Worm (Caenorhabditis elegans) whole organism, mixed stage, embryonic: ENCODE results near the gene riok-3.

Experiments
- bed-3 ChIP-seq: fragments of 200-800 bp; sonication (Bioruptor generic); optimal IDR thresholded peaks from 3 replicates; lab custom pipeline; 2018; ENCODE audit warnings: mild to moderate bottlenecking, missing genetic modification characterization, moderate library complexity, missing compliant biosample characterization
- ceh-39 ChIP-seq: fragments of 150-350 bp; optimal IDR thresholded peaks from 2 replicates; lab custom pipeline; 2014; ENCODE audit warnings: missing biosample characterization, missing genetic modification characterization
- elt-3 ChIP-seq: fragments of 150-350 bp; optimal IDR thresholded peaks from 2 replicates; lab custom pipeline; 2014; ENCODE audit warnings: missing biosample characterization, missing genetic modification characterization
- nhr-12 ChIP-seq: fragments of 150-350 bp; optimal IDR thresholded peaks from 2 replicates; lab custom pipeline; 2014; ENCODE audit warnings: missing biosample characterization, missing genetic modification characterization
- nhr-28 ChIP-seq: fragments of 150-350 bp; optimal IDR thresholded peaks from 2 replicates; lab custom pipeline; 2014; ENCODE audit warnings: missing biosample characterization, missing genetic modification characterization
- pha-4 ChIP-seq: fragments of 150-350 bp; optimal IDR thresholded peaks from 2 replicates; lab custom pipeline; 2018; ENCODE audit warnings: missing biosample characterization, missing genetic modification reagents, missing genetic modification characterization
- snpc-4 ChIP-seq: fragments of 150-350 bp; optimal IDR thresholded peaks from 2 replicates; lab custom pipeline; 2014; ENCODE audit warnings: missing biosample characterization, missing genetic modification characterization
- tbx-8 ChIP-seq: fragments of 200-800 bp; sonication (Bioruptor generic); optimal IDR thresholded peaks from 2 replicates; lab custom pipeline; 2018; ENCODE audit warnings: mild to moderate bottlenecking, missing genetic modification characterization, moderate library complexity, missing compliant biosample characterization
- unc-62 ChIP-seq: fragments of 150-350 bp; optimal IDR thresholded peaks from 2 replicates; lab custom pipeline; 2014; ENCODE audit warnings: missing biosample characterization, missing genetic modification reagents, missing genetic modification characterization
- ztf-11 ChIP-seq: fragments of 150-350 bp; optimal IDR thresholded peaks from 2 replicates; lab custom pipeline; 2014; ENCODE audit warnings: missing biosample characterization, missing genetic modification characterization

DNA sequence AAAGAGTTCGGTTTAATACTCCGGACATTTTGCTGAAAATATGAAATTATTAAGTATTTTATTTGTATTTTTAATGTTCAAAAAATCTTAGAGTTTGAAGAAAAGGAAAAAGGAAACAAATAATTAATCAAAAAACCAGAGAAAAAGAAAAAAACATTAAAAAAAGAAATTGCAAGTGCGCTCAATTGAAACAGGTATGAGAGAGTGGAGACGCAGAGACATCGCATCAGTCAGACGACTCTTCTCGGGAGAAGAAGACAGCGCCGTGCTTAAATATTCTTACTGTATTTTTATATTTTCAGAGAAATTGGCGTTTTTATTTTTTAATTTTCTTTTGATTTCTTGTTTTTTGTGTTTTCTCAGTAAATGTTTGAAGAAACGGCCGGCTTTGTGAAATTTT, 43.3 kb upstream of the riok-3 start, which contains the start of gene mrpl-36:
- TF ChIP-seq tbx-8 (GFP tag; lab: Kevin White, UChicago), result no peak
- no peak for TF ChIP-seq unc-62 (GFP tag; lab: Kevin White, UChicago)
- no peak for TF ChIP-seq pha-4 (tag; lab: Kevin White, UChicago)
- no peak for TF ChIP-seq ztf-11 (tag; lab: Kevin White, UChicago)
- no peak for TF ChIP-seq nhr-12
- TF ChIP-seq nhr-28 (tag; lab: Kevin White, UChicago), result no peak
- no peak for TF ChIP-seq bed-3 (GFP tag; lab: Kevin White, UChicago)
- TF ChIP-seq ceh-39, result no peak
- TF ChIP-seq snpc-4 (tag; lab: Kevin White, UChicago), result no peak
- TF ChIP-seq elt-3 (tag; lab: Kevin White, UChicago), result no peak
